Fruit fly (Drosophila melanogaster): ENCODE data around the gene rtp.

Gene rtp

dm6 chr3R:5250530-5251242 lies 13.6 kb upstream of the rtp start (continued):
- TF ChIP-seq usp (GFP tag; optimal IDR thresholded peaks at IDR 0.05), result no peak
- no peak for TF ChIP-seq lola (GFP tag; optimal IDR thresholded peaks at IDR 0.05)
- TF ChIP-seq woc (GFP tag; optimal IDR thresholded peaks at IDR 0.05), result peak; percentile 68

- no peak for TF ChIP-seq tai (GFP tag; optimal IDR thresholded peaks at IDR 0.05)
Measured at dm6 chr3R:5249308-5249707, 12.2 kb upstream of the rtp start.

- peak; percentile 44 for TF ChIP-seq Dif (GFP tag; optimal IDR thresholded peaks at IDR 0.05; ENCODE audit: partially characterized antibody)
- TF ChIP-seq dsf (GFP tag; optimal IDR thresholded peaks at IDR 0.05; ENCODE audit: borderline replicate concordance), result no peak
- no peak for TF ChIP-seq Rel (GFP tag; optimal IDR thresholded peaks at IDR 0.05)
- peak; percentile 94 for TF ChIP-seq Rel (tag; optimal IDR thresholded peaks at IDR 0.05)
- no peak for TF ChIP-seq CG32264 (GFP tag; optimal IDR thresholded peaks at IDR 0.05)
- TF ChIP-seq OdsH (GFP tag; optimal IDR thresholded peaks at IDR 0.05), result peak; percentile 5
- TF ChIP-seq ey (GFP tag; optimal IDR thresholded peaks at IDR 0.05), result no peak
Measured at dm6 chr3R:5246950-5247349, 9.8 kb upstream of the rtp start.

dm6 chr3R:5240721-5241120 lies 3.6 kb upstream of the rtp start, which contains the start of gene CG33293:
Gene CG33293, minus strand, starts transcription at chr3R:5240735.
- TF ChIP-seq Myc (optimal IDR thresholded peaks at IDR 0.05), result no peak
- TF ChIP-seq lola (GFP tag; optimal IDR thresholded peaks at IDR 0.05), result no peak
- TF ChIP-seq Dfd (GFP tag; optimal IDR thresholded peaks at IDR 0.05), result no peak
- TF ChIP-seq sage (GFP tag; optimal IDR thresholded peaks at IDR 0.05), result no peak
- TF ChIP-seq GATAd (GFP tag; optimal IDR thresholded peaks at IDR 0.05), result no peak
- TF ChIP-seq rgr (GFP tag; optimal IDR thresholded peaks at IDR 0.05), result no peak
- TF ChIP-seq dl (GFP tag; optimal IDR thresholded peaks at IDR 0.05; ENCODE audit: insufficient read depth in 1 of 2, partially characterized antibody in 2 of 2), result no peak
- TF ChIP-seq CrebA (GFP tag; optimal IDR thresholded peaks at IDR 0.05; ENCODE audit: borderline replicate concordance), result no peak
- no peak for TF ChIP-seq Hr78 (GFP tag; optimal IDR thresholded peaks at IDR 0.05)
- no peak for TF ChIP-seq dmrt93B (GFP tag; optimal IDR thresholded peaks at IDR 0.05)
- TF ChIP-seq Mio (GFP tag; optimal IDR thresholded peaks at IDR 0.05), result no peak
- no peak for TF ChIP-seq jim (GFP tag; optimal IDR thresholded peaks at IDR 0.05)
- TF ChIP-seq usp (GFP tag; optimal IDR thresholded peaks at IDR 0.05), result no peak
- TF ChIP-seq psq (GFP tag; optimal IDR thresholded peaks at IDR 0.05), result no peak
- no peak for TF ChIP-seq pan (optimal IDR thresholded peaks at IDR 0.05)
- TF ChIP-seq br (GFP tag; optimal IDR thresholded peaks at IDR 0.05), result no peak
- no peak for TF ChIP-seq Abd-B (GFP tag; optimal IDR thresholded peaks at IDR 0.05)
- TF ChIP-seq foxo (GFP tag; optimal IDR thresholded peaks at IDR 0.05), result no peak
- TF ChIP-seq HLH106 (tag; optimal IDR thresholded peaks at IDR 0.05), result no peak
- no peak for TF ChIP-seq woc (GFP tag; optimal IDR thresholded peaks at IDR 0.05)

dm6 chr3R:5232197-5232607 lies 4.9 kb downstream of the rtp start, which contains the start of the genes Kat60 and Mms19:
Gene Kat60, minus strand, starts transcription at chr3R:5232209.
Gene Mms19, plus strand, starts transcription at chr3R:5232543.
- TF ChIP-seq CG32264 (GFP tag; optimal IDR thresholded peaks at IDR 0.05) (no peak), h (GFP tag; optimal IDR thresholded peaks at IDR 0.05) (peak; percentile 77), tai (GFP tag; optimal IDR thresholded peaks at IDR 0.05) (no peak), lola (GFP tag; optimal IDR thresholded peaks at IDR 0.05) (no peak), HLH106 (tag; optimal IDR thresholded peaks at IDR 0.05) (peak; percentile 76), dsf (GFP tag; optimal IDR thresholded peaks at IDR 0.05; ENCODE audit: borderline replicate concordance) (peak; percentile 55), sage (GFP tag; optimal IDR thresholded peaks at IDR 0.05) (no peak), Dif (GFP tag; optimal IDR thresholded peaks at IDR 0.05; ENCODE audit: partially characterized antibody) (no peak), br (GFP tag; optimal IDR thresholded peaks at IDR 0.05) (peak; percentile 51), Rel (GFP tag; optimal IDR thresholded peaks at IDR 0.05) (no peak), Rel (tag; optimal IDR thresholded peaks at IDR 0.05) (peak; percentile 6), pan (optimal IDR thresholded peaks at IDR 0.05) (no peak), psq (GFP tag; optimal IDR thresholded peaks at IDR 0.05) (peak; percentile 55), Hnf4 (GFP tag; optimal IDR thresholded peaks at IDR 0.05) (peak; percentile 85), usp (GFP tag; optimal IDR thresholded peaks at IDR 0.05) (no peak), fru (GFP tag; optimal IDR thresholded peaks at IDR 0.05) (peak; percentile 71), rgr (GFP tag; optimal IDR thresholded peaks at IDR 0.05) (peak; percentile 61), Abd-B (GFP tag; optimal IDR thresholded peaks at IDR 0.05) (no peak), ey (GFP tag; optimal IDR thresholded peaks at IDR 0.05) (peak; percentile 70), OdsH (GFP tag; optimal IDR thresholded peaks at IDR 0.05) (peak; percentile 48), dmrt93B (GFP tag; optimal IDR thresholded peaks at IDR 0.05) (peak; percentile 64), GATAd (GFP tag; optimal IDR thresholded peaks at IDR 0.05) (peak; percentile 75), brk (GFP tag; optimal IDR thresholded peaks at IDR 0.05) (no peak), CG9705 (GFP tag; optimal IDR thresholded peaks at IDR 0.05) (peak; percentile 40), CrebA (GFP tag; optimal IDR thresholded peaks at IDR 0.05; ENCODE audit: borderline replicate concordance) (no peak), foxo (GFP tag; optimal IDR thresholded peaks at IDR 0.05) (peak in 1 of 2 experiments; percentile 79), Vsx2 (GFP tag; optimal IDR thresholded peaks at IDR 0.05; ENCODE audit: partially characterized antibody) (no peak), Hr78 (GFP tag; optimal IDR thresholded peaks at IDR 0.05) (no peak), sv (GFP tag; optimal IDR thresholded peaks at IDR 0.05) (peak; percentile 60), Jra (GFP tag; optimal IDR thresholded peaks at IDR 0.05) (peak; percentile 89), dl (GFP tag; optimal IDR thresholded peaks at IDR 0.05; ENCODE audit: insufficient read depth in 1 of 2, partially characterized antibody in 2 of 2) (no peak), Dfd (GFP tag; optimal IDR thresholded peaks at IDR 0.05) (no peak), Hr83 (GFP tag; optimal IDR thresholded peaks at IDR 0.05; ENCODE audit: poor library complexity, severe bottlenecking) (peak; percentile 65), woc (GFP tag; optimal IDR thresholded peaks at IDR 0.05) (peak; percentile 96), jim (GFP tag; optimal IDR thresholded peaks at IDR 0.05) (no peak), Myc (optimal IDR thresholded peaks at IDR 0.05) (peak; percentile 95)

Measured in whole organism, wandering third instar larva.